Worm (Caenorhabditis elegans): ENCODE data around the gene rop-1.

rop-1 gene

ce11 chrV:10246967-10247366 lies 7.9 kb downstream of the rop-1 start:
- TF ChIP-seq nhr-237 (tag; optimal IDR thresholded peaks at IDR 0.05) (no peak), gmeb-1 (tag; optimal IDR thresholded peaks at IDR 0.05) (no peak), mdl-1 (tag; optimal IDR thresholded peaks at IDR 0.05) (peak in 1 of 2 experiments; percentile 15), sma-9 (GFP tag; optimal IDR thresholded peaks at IDR 0.05) (peak; percentile 0), sma-9 (tag; optimal IDR thresholded peaks at IDR 0.05) (no peak)

ce11 chrV:10246443-10246885 lies 8.4 kb downstream of the rop-1 start:
- no peak for TF ChIP-seq nhr-23 (tag; optimal IDR thresholded peaks at IDR 0.05)
- TF ChIP-seq unc-62 (GFP tag; optimal IDR thresholded peaks at IDR 0.05) = no peak
- no peak for TF ChIP-seq egl-27 (tag; optimal IDR thresholded peaks at IDR 0.05)
- no peak for TF ChIP-seq ceh-16 (tag; optimal IDR thresholded peaks at IDR 0.05)
- peak; percentile 29 for TF ChIP-seq ztf-4 (tag; optimal IDR thresholded peaks at IDR 0.05)
- no peak for TF ChIP-seq nhr-11 (tag; optimal IDR thresholded peaks at IDR 0.05)
- TF ChIP-seq ZK546.5 (tag; optimal IDR thresholded peaks at IDR 0.05) = no peak
- TF ChIP-seq sma-9 (GFP tag; optimal IDR thresholded peaks at IDR 0.05) = peak; percentile 67
- no peak for TF ChIP-seq sma-9 (tag; optimal IDR thresholded peaks at IDR 0.05)
- no peak for TF ChIP-seq aly-2 (tag; optimal IDR thresholded peaks at IDR 0.05)
- no peak for TF ChIP-seq blmp-1 (tag; optimal IDR thresholded peaks at IDR 0.05; ENCODE audit: insufficient read depth)
- TF ChIP-seq mdl-1 (tag; optimal IDR thresholded peaks at IDR 0.05) = peak; percentile 72 to 94
- TF ChIP-seq lin-39 (tag; optimal IDR thresholded peaks at IDR 0.05) = no peak
- TF ChIP-seq crh-2 (tag; optimal IDR thresholded peaks at IDR 0.05) = peak; percentile 68
- TF ChIP-seq nhr-77 (tag; optimal IDR thresholded peaks at IDR 0.05) = no peak
- peak; percentile 11 to 73 for TF ChIP-seq lsy-2 (tag; optimal IDR thresholded peaks at IDR 0.05)
- TF ChIP-seq C34F6.9 (tag; optimal IDR thresholded peaks at IDR 0.05) = peak; percentile 79
- TF ChIP-seq sem-4 (tag; optimal IDR thresholded peaks at IDR 0.05) = no peak
- TF ChIP-seq mbf-1 (tag; optimal IDR thresholded peaks at IDR 0.05) = no peak
- TF ChIP-seq elt-3 (tag; optimal IDR thresholded peaks at IDR 0.05) = no peak
- TF ChIP-seq mab-5 (tag; optimal IDR thresholded peaks at IDR 0.05) = no peak
- TF ChIP-seq R02D3.7 (tag; optimal IDR thresholded peaks at IDR 0.05) = no peak
- peak; percentile 27 for TF ChIP-seq lin-13 (GFP tag; optimal IDR thresholded peaks at IDR 0.05)
- TF ChIP-seq fos-1 (tag; optimal IDR thresholded peaks at IDR 0.05) = peak; percentile 6
- peak; percentile 88 for TF ChIP-seq nhr-129 (tag; optimal IDR thresholded peaks at IDR 0.05)
- TF ChIP-seq nhr-21 (tag; optimal IDR thresholded peaks at IDR 0.05) = peak; percentile 46
- no peak for TF ChIP-seq peb-1 (tag; optimal IDR thresholded peaks at IDR 0.05)
- peak; percentile 47 for TF ChIP-seq nhr-6 (tag; optimal IDR thresholded peaks at IDR 0.05)
- TF ChIP-seq elt-1 (tag; optimal IDR thresholded peaks at IDR 0.05) = no peak
- peak; percentile 19 for TF ChIP-seq lin-11 (tag; optimal IDR thresholded peaks at IDR 0.05)
- TF ChIP-seq F13H6.1 (tag; optimal IDR thresholded peaks at IDR 0.05) = no peak
- no peak for TF ChIP-seq ceh-82 (tag; optimal IDR thresholded peaks at IDR 0.05)

- TF ChIP-seq unc-39 (tag; optimal IDR thresholded peaks at IDR 0.05) (no peak), elt-3 (tag; optimal IDR thresholded peaks at IDR 0.05) (no peak), ztf-4 (tag; optimal IDR thresholded peaks at IDR 0.05) (no peak), gmeb-1 (tag; optimal IDR thresholded peaks at IDR 0.05) (no peak), ceh-16 (tag; optimal IDR thresholded peaks at IDR 0.05) (no peak), sma-9 (GFP tag; optimal IDR thresholded peaks at IDR 0.05) (no peak), sma-9 (tag; optimal IDR thresholded peaks at IDR 0.05) (no peak), unc-62 (GFP tag; optimal IDR thresholded peaks at IDR 0.05) (no peak), ztf-1 (GFP tag; conservative IDR thresholded peaks at IDR 0.05) (no peak), F13H6.1 (tag; optimal IDR thresholded peaks at IDR 0.05) (no peak)
These were observed 9.2 kb downstream of the rop-1 start for ce11 chrV:10245615-10246014.

- TF ChIP-seq fos-1 (tag; optimal IDR thresholded peaks at IDR 0.05) (peak; percentile 46), snpc-4 (tag; optimal IDR thresholded peaks at IDR 0.05) (no peak), nhr-12 (tag; optimal IDR thresholded peaks at IDR 0.05) (no peak), sma-9 (GFP tag; optimal IDR thresholded peaks at IDR 0.05) (peak; percentile 41), sma-9 (tag; optimal IDR thresholded peaks at IDR 0.05) (no peak)
These were observed 10.7 kb downstream of the rop-1 start for ce11 chrV:10244018-10244720.
